Worm (Caenorhabditis elegans) whole organism, mixed stage, embryonic: Measurements from ENCODE around the gene F56A8.3.

Experiments used
- ceh-83 ChIP-seq: fragments of 200-800 bp; sonication (Bioruptor generic); optimal IDR thresholded peaks from 2 replicates; lab custom pipeline; 2018; ENCODE audit warnings: mild to moderate bottlenecking, missing genetic modification characterization, missing compliant biosample characterization
- elt-3 ChIP-seq: fragments of 150-350 bp; optimal IDR thresholded peaks from 2 replicates; lab custom pipeline; 2014; ENCODE audit warnings: missing biosample characterization, missing genetic modification characterization
- mab-5 ChIP-seq: fragments of 150-350 bp; optimal IDR thresholded peaks from 2 replicates; lab custom pipeline; 2014; ENCODE audit warnings: missing biosample characterization, missing genetic modification characterization
- mep-1 ChIP-seq: fragments of 150-350 bp; optimal IDR thresholded peaks from 2 replicates; lab custom pipeline; 2017; ENCODE audit warnings: missing biosample characterization, missing genetic modification reagents, missing genetic modification characterization, inconsistent platforms
- nhr-237 ChIP-seq: fragments of 150-350 bp; optimal IDR thresholded peaks from 2 replicates; lab custom pipeline; 2014; ENCODE audit warnings: missing biosample characterization, missing genetic modification characterization
- unc-62 ChIP-seq: fragments of 150-350 bp; optimal IDR thresholded peaks from 2 replicates; lab custom pipeline; 2014; ENCODE audit warnings: missing biosample characterization, missing genetic modification reagents, missing genetic modification characterization

DNA sequence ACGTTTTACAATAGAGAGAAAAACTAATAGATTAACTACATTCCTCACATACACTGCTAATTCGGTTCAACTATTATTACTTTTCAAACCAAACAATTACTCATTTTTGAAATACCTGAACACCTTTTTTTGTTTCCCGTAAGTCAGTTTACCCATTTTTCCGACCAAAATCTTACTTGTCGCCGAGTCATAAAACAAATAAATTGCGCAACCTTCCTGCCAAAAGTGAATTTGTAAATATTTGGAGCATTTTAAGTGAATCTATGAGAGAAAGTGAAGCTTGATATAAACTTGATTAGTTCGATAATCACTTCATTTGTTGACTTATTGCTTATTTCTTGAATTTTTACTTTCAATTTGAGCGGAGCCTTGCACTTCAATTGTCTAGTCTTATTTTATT lies 47.7 kb upstream of the F56A8.3 start:
- no peak for TF ChIP-seq mab-5 (tag; lab: Kevin White, UChicago)
- TF ChIP-seq elt-3 (tag; lab: Kevin White, UChicago) = no peak
- no peak for TF ChIP-seq nhr-237 (tag; lab: Kevin White, UChicago)
- no peak for TF ChIP-seq mep-1 (tag; lab: Kevin White, UChicago)
- TF ChIP-seq unc-62 (GFP tag; lab: Kevin White, UChicago) = no peak
- no peak for TF ChIP-seq ceh-83 (GFP tag; lab: Kevin White, UChicago)
